Fruit fly (Drosophila melanogaster): ENCODE data around the gene tal-AA.

Gene tal-AA

DNA sequence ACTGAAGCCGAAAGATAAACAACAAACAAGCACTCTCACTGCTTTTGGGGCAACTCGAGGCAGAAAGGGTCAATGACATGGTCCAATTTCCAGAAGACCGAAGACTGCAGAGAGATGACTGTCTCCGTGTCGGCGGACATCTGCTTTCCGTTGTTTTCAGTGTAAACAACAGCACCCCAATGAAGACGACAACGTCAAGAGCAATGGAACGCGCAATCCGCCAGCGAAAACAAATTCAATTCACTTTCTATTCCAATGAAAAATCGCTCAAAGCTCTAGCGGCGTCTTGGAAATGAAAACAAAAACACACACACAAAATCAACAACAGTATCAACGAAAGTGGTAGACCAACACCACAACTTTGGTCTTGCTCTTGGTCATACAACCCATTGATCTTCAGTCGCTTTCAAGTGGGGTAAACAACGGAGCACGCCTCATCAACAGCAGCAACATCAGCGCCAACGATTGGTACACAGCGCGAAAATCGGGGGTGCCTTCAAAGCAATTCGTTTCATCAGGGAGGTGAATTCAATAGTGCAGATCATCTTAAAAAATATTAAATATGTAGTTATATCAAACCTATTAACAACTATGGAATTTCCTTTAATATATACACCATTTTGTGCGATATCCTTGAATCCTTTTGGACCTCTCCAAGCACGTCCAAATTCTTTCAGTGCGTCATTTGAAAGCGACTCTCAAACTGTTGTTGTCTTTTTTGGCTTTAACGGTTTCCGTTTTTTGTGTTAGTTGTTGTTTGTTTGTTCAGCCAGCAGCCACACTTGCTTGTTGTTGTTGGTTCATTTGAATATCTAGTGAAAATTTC lies 4.8 kb downstream of the tal-AA start (continued):
- no peak for TF ChIP-seq CG33213 (GFP tag; optimal IDR thresholded peaks at IDR 0.05)
- TF ChIP-seq CG7372 (GFP tag; IDR thresholded peaks at IDR 0.05): peak; percentile 27; the same call in 1 of the 2 replicates
- peak; percentile 63 for TF ChIP-seq ewg (GFP tag; optimal IDR thresholded peaks at IDR 0.05)
- TF ChIP-seq dimm (GFP tag; IDR thresholded peaks at IDR 0.05): no peak
- no peak for TF ChIP-seq ato (GFP tag; IDR thresholded peaks at IDR 0.05; ENCODE audit: partially characterized antibody)
- TF ChIP-seq sqz (GFP tag; optimal IDR thresholded peaks at IDR 0.05): peak; percentile 33
- no peak for TF ChIP-seq caup (GFP tag; optimal IDR thresholded peaks at IDR 0.05; ENCODE audit: severe bottlenecking)
- TF ChIP-seq CG6683 (GFP tag; optimal IDR thresholded peaks at IDR 0.05): no peak
- TF ChIP-seq CG18476 (GFP tag; optimal IDR thresholded peaks at IDR 0.05): peak; percentile 23
- no peak for TF ChIP-seq C15 (GFP tag; IDR thresholded peaks at IDR 0.05)
- TF ChIP-seq ab (GFP tag; optimal IDR thresholded peaks at IDR 0.05): no peak
- TF ChIP-seq mld (GFP tag; IDR thresholded peaks at IDR 0.05; ENCODE audit: partially characterized antibody): no peak
- TF ChIP-seq bowl (GFP tag; IDR thresholded peaks at IDR 0.05): no peak
- TF ChIP-seq CG10431 (GFP tag; optimal IDR thresholded peaks at IDR 0.05): peak; percentile 38
- TF ChIP-seq Hr3 (GFP tag; optimal IDR thresholded peaks at IDR 0.05): peak; percentile 47
- TF ChIP-seq insv (GFP tag; optimal IDR thresholded peaks at IDR 0.05): no peak
- peak; percentile 64 for TF ChIP-seq CG15269 (tag; optimal IDR thresholded peaks at IDR 0.05)
- no peak for TF ChIP-seq D19B (GFP tag; optimal IDR thresholded peaks at IDR 0.05)
- TF ChIP-seq odd (GFP tag; optimal IDR thresholded peaks at IDR 0.05): peak; percentile 42
- peak; percentile 50; the same call in 1 of the 3 replicates for TF ChIP-seq Optix (GFP tag; IDR thresholded peaks at IDR 0.05)
- no peak for TF ChIP-seq CG34224 (GFP tag; IDR thresholded peaks at IDR 0.05; ENCODE audit: partially characterized antibody)
- no peak for TF ChIP-seq Nf-YA (GFP tag; IDR thresholded peaks at IDR 0.05)
- peak; percentile 57 for TF ChIP-seq CG17829 (tag; optimal IDR thresholded peaks at IDR 0.05)
- TF ChIP-seq Lpt (GFP tag; optimal IDR thresholded peaks at IDR 0.05): no peak
- peak; percentile 53 for TF ChIP-seq CG6689 (GFP tag; IDR thresholded peaks at IDR 0.05)
- TF ChIP-seq ind (GFP tag; optimal IDR thresholded peaks at IDR 0.05): peak; percentile 57
- TF ChIP-seq CG16815 (GFP tag; optimal IDR thresholded peaks at IDR 0.05): no peak
- TF ChIP-seq CG34422 (GFP tag; IDR thresholded peaks at IDR 0.05): no peak
- peak; percentile 16 for TF ChIP-seq Ets65A (GFP tag)
- no peak for TF ChIP-seq chinmo (GFP tag; IDR thresholded peaks at IDR 0.05; ENCODE audit: partially characterized antibody)
- peak; percentile 60 for TF ChIP-seq gsb-n (tag; optimal IDR thresholded peaks at IDR 0.05)
- TF ChIP-seq aop (GFP tag; IDR thresholded peaks at IDR 0.05): no peak
- no peak for TF ChIP-seq Atf-2 (GFP tag; optimal IDR thresholded peaks at IDR 0.05)
- peak; percentile 64 for TF ChIP-seq ttk (GFP tag; IDR thresholded peaks at IDR 0.05)
- peak in 1 of 3 experiments; percentile 83 for TF ChIP-seq Stat92E (GFP tag; optimal IDR thresholded peaks at IDR 0.05)
- TF ChIP-seq CG15479 (GFP tag; optimal IDR thresholded peaks at IDR 0.05): no peak
- no peak for TF ChIP-seq CG14860 (GFP tag; IDR thresholded peaks at IDR 0.05; ENCODE audit: partially characterized antibody)
- no peak for TF ChIP-seq cad (GFP tag; optimal IDR thresholded peaks at IDR 0.05)
- peak; percentile 36; the same call in 1 of the 2 replicates for TF ChIP-seq CG6272 (GFP tag; IDR thresholded peaks at IDR 0.05)
- TF ChIP-seq Dref (GFP tag; IDR thresholded peaks at IDR 0.05): no peak
- peak; percentile 51 for TF ChIP-seq CG12659 (GFP tag; optimal IDR thresholded peaks at IDR 0.05)
- TF ChIP-seq gsb (GFP tag; IDR thresholded peaks at IDR 0.05): no peak
- TF ChIP-seq abd-A (tag; optimal IDR thresholded peaks at IDR 0.05): no peak
- peak; percentile 18 for TF ChIP-seq cato (GFP tag; optimal IDR thresholded peaks at IDR 0.05; ENCODE audit: borderline replicate concordance)
- TF ChIP-seq dmrt11E (tag; optimal IDR thresholded peaks at IDR 0.05): no peak
- peak; percentile 10 for TF ChIP-seq CG17186 (GFP tag; optimal IDR thresholded peaks at IDR 0.05)
- no peak for TF ChIP-seq TFAM (GFP tag; optimal IDR thresholded peaks at IDR 0.05)
- peak in 1 of 2 experiments; percentile 73 for TF ChIP-seq Hr51 (GFP tag; optimal IDR thresholded peaks at IDR 0.05)
